Worm (Caenorhabditis elegans) whole organism, L3 larva: Measurements from ENCODE around the gene F41C3.1.

Experiments
- ZK546.5 ChIP-seq: sonication (generic microtip); optimal IDR thresholded peaks from 2 replicates; lab custom pipeline; 2017; ENCODE audit warnings: missing biosample characterization, missing genetic modification characterization
- aly-2 ChIP-seq: fragments of 150-350 bp; optimal IDR thresholded peaks from 2 replicates; lab custom pipeline; 2014; ENCODE audit warnings: missing biosample characterization, missing genetic modification characterization
- ceh-16 ChIP-seq: sonication (generic microtip); optimal IDR thresholded peaks from 2 replicates; lab custom pipeline; 2017; ENCODE audit warnings: missing biosample characterization, missing genetic modification characterization
- ceh-28 ChIP-seq: fragments of 150-350 bp; optimal IDR thresholded peaks from 2 replicates; lab custom pipeline; 2014; ENCODE audit warnings: missing biosample characterization, missing genetic modification reagents, missing genetic modification characterization
- ceh-82 ChIP-seq: fragments of 150-350 bp; optimal IDR thresholded peaks from 2 replicates; lab custom pipeline; 2014; ENCODE audit warnings: missing biosample characterization, missing genetic modification characterization
- ceh-9 ChIP-seq: sonication (generic microtip); optimal IDR thresholded peaks from 2 replicates; lab custom pipeline; 2018; ENCODE audit warnings: missing biosample characterization, missing genetic modification characterization
- daf-12 ChIP-seq: fragments of 150-350 bp; optimal IDR thresholded peaks from 2 replicates; lab custom pipeline; 2014; ENCODE audit warnings: missing biosample characterization, missing genetic modification reagents, missing genetic modification characterization
- egl-27 ChIP-seq: sonication (generic microtip); optimal IDR thresholded peaks from 4 replicates; lab custom pipeline; 2017; ENCODE audit warnings: missing biosample characterization, missing genetic modification reagents, missing genetic modification characterization
- egl-5 ChIP-seq: fragments of 150-350 bp; optimal IDR thresholded peaks from 2 replicates; lab custom pipeline; 2017; ENCODE audit warnings: missing biosample characterization, missing genetic modification reagents, missing genetic modification characterization, inconsistent platforms
- elt-1 ChIP-seq: fragments of 150-350 bp; optimal IDR thresholded peaks from 2 replicates; lab custom pipeline; 2014; ENCODE audit warnings: missing biosample characterization, missing genetic modification characterization
- elt-2 ChIP-seq: sonication (generic microtip); optimal IDR thresholded peaks from 2 replicates; lab custom pipeline; 2016; ENCODE audit warnings: missing genetic modification reagents, mild to moderate bottlenecking, missing genetic modification characterization, missing compliant biosample characterization
- elt-3 ChIP-seq, 3 experiments: fragments of 150-350 bp in 1 of 3; sonication (generic microtip) in 2 of 3; optimal IDR thresholded peaks; 2 replicates in 2 of 3; 4 replicates in 1 of 3; lab custom pipeline; 2014 to 2017; ENCODE audit warnings: missing biosample characterization in 3 of 3, missing genetic modification characterization in 3 of 3
- fos-1 ChIP-seq: fragments of 150-350 bp; optimal IDR thresholded peaks from 2 replicates; lab custom pipeline; 2014; ENCODE audit warnings: missing biosample characterization, missing genetic modification characterization
- hmg-11 ChIP-seq: sonication (generic microtip); optimal IDR thresholded peaks from 2 replicates; lab custom pipeline; 2016; ENCODE audit warnings: missing genetic modification characterization, missing compliant biosample characterization
- jun-1 ChIP-seq: fragments of 150-350 bp; optimal IDR thresholded peaks from 2 replicates; lab custom pipeline; 2014; ENCODE audit warnings: missing biosample characterization, missing genetic modification reagents, missing genetic modification characterization
- lin-15B ChIP-seq: fragments of 150-350 bp; optimal IDR thresholded peaks from 2 replicates; lab custom pipeline; 2014; ENCODE audit warnings: missing biosample characterization, missing genetic modification characterization
- nfya-1 ChIP-seq: sonication (generic microtip); optimal IDR thresholded peaks from 2 replicates; lab custom pipeline; 2017; ENCODE audit warnings: missing genetic modification characterization, mild to moderate bottlenecking, missing compliant biosample characterization, antibody characterized with exemption, moderate library complexity; ENCODE audit not compliant: insufficient read depth
- nhr-11 ChIP-seq: fragments of 150-350 bp; optimal IDR thresholded peaks from 2 replicates; lab custom pipeline; 2014; ENCODE audit warnings: missing biosample characterization, missing genetic modification characterization
- nhr-12 ChIP-seq: fragments of 150-350 bp; optimal IDR thresholded peaks from 2 replicates; lab custom pipeline; 2014; ENCODE audit warnings: missing biosample characterization, missing genetic modification characterization
- nhr-23 ChIP-seq: fragments of 150-350 bp; optimal IDR thresholded peaks from 2 replicates; lab custom pipeline; 2014; ENCODE audit warnings: missing biosample characterization, missing genetic modification reagents, missing genetic modification characterization
- nhr-237 ChIP-seq: fragments of 150-350 bp; optimal IDR thresholded peaks from 2 replicates; lab custom pipeline; 2014; ENCODE audit warnings: missing biosample characterization, missing genetic modification characterization
- nhr-25 ChIP-seq: sonication (generic microtip); optimal IDR thresholded peaks from 2 replicates; lab custom pipeline; 2017; ENCODE audit warnings: missing biosample characterization, missing genetic modification characterization
- nhr-43 ChIP-seq: sonication (generic microtip); optimal IDR thresholded peaks from 2 replicates; lab custom pipeline; 2016; ENCODE audit warnings: mild to moderate bottlenecking, missing genetic modification characterization, missing compliant biosample characterization; ENCODE audit not compliant: poor library complexity, severe bottlenecking
- nhr-67 ChIP-seq: fragments of 150-350 bp; optimal IDR thresholded peaks from 2 replicates; lab custom pipeline; 2014; ENCODE audit warnings: missing biosample characterization, missing genetic modification characterization
- nhr-76 ChIP-seq: fragments of 150-350 bp; sonication (generic microtip); optimal IDR thresholded peaks from 5 replicates; lab custom pipeline; 2014; ENCODE audit warnings: missing biosample characterization, missing genetic modification characterization
- pha-4 ChIP-seq: fragments of 150-350 bp; optimal IDR thresholded peaks from 2 replicates; lab custom pipeline; 2014; ENCODE audit warnings: missing biosample characterization, missing genetic modification reagents, missing genetic modification characterization
- pqm-1 ChIP-seq: fragments of 150-350 bp; optimal IDR thresholded peaks from 2 replicates; lab custom pipeline; 2017; ENCODE audit warnings: missing biosample characterization, missing genetic modification characterization, inconsistent platforms
- sea-2 ChIP-seq: fragments of 150-350 bp; sonication (generic microtip); optimal IDR thresholded peaks from 4 replicates; lab custom pipeline; 2014; ENCODE audit warnings: missing biosample characterization, missing genetic modification reagents, missing genetic modification characterization
- skn-1 ChIP-seq: fragments of 150-350 bp; optimal IDR thresholded peaks from 2 replicates; lab custom pipeline; 2014; ENCODE audit warnings: missing biosample characterization, missing genetic modification characterization
- snpc-4 ChIP-seq: fragments of 150-350 bp; optimal IDR thresholded peaks from 2 replicates; lab custom pipeline; 2014; ENCODE audit warnings: missing biosample characterization, missing genetic modification characterization
- unc-39 ChIP-seq: sonication (generic microtip); optimal IDR thresholded peaks from 4 replicates; lab custom pipeline; 2017; ENCODE audit warnings: missing biosample characterization, missing genetic modification characterization
- unc-62 ChIP-seq: fragments of 150-350 bp; sonication (generic microtip); optimal IDR thresholded peaks from 4 replicates; lab custom pipeline; 2014; ENCODE audit warnings: missing biosample characterization, missing genetic modification reagents, missing genetic modification characterization
- zag-1 ChIP-seq: fragments of 150-350 bp; optimal IDR thresholded peaks from 2 replicates; lab custom pipeline; 2014; ENCODE audit warnings: missing biosample characterization, missing genetic modification characterization
- ztf-11 ChIP-seq: fragments of 150-350 bp; optimal IDR thresholded peaks from 2 replicates; lab custom pipeline; 2014; ENCODE audit warnings: missing biosample characterization, missing genetic modification characterization
- ztf-4 ChIP-seq: fragments of 150-350 bp; optimal IDR thresholded peaks from 2 replicates; lab custom pipeline; 2014; ENCODE audit warnings: missing biosample characterization, missing genetic modification characterization

Gene F41C3.1

ce11 chrII:4728687-4729086, 23.4 kb upstream of the F41C3.1 start:
- TF ChIP-seq jun-1 (tag; lab: Kevin White, UChicago) (peak; percentile 70), lin-15B (tag; lab: Kevin White, UChicago) (no peak), nhr-12 (tag; lab: Kevin White, UChicago) (no peak), ceh-28 (no peak), pqm-1 (tag; lab: Kevin White, UChicago) (peak; percentile 98), elt-2 (tag; lab: Kevin White, UChicago) (peak; percentile 100), zag-1 (tag; lab: Kevin White, UChicago) (no peak), sea-2 (GFP tag; lab: Kevin White, UChicago) (no peak), unc-62 (no peak), egl-5 (tag; lab: Kevin White, UChicago) (peak; percentile 44), hmg-11 (no peak), nfya-1 (tag; lab: Kevin White, UChicago) (peak; percentile 42), skn-1 (tag; lab: Kevin White, UChicago) (peak; percentile 23), elt-3 (tag; optimal IDR thresholded peaks at IDR 0.05; lab: Kevin White, UChicago) (peak in 1 of 3 experiments; percentile 37), aly-2 (tag; lab: Kevin White, UChicago) (no peak), snpc-4 (no peak), pha-4 (tag; lab: Kevin White, UChicago) (peak; percentile 59)

- TF ChIP-seq ceh-9 (no peak), jun-1 (tag; lab: Kevin White, UChicago) (no peak), unc-39 (tag; lab: Kevin White, UChicago) (no peak), lin-15B (tag; lab: Kevin White, UChicago) (no peak), nhr-43 (tag; lab: Kevin White, UChicago) (no peak), ceh-28 (no peak), aly-2 (tag; lab: Kevin White, UChicago) (no peak), pha-4 (tag; lab: Kevin White, UChicago) (no peak), nhr-237 (no peak), nhr-67 (tag; lab: Kevin White, UChicago) (no peak), ztf-11 (tag; lab: Kevin White, UChicago) (no peak), zag-1 (tag; lab: Kevin White, UChicago) (no peak), nfya-1 (tag; lab: Kevin White, UChicago) (no peak), sea-2 (GFP tag; lab: Kevin White, UChicago) (no peak), ztf-4 (tag; lab: Kevin White, UChicago) (no peak), unc-62 (no peak), ZK546.5 (tag; lab: Kevin White, UChicago) (no peak)
These were observed 22.4 kb upstream of the F41C3.1 start, which contains the start of gene F41C3.7 for ce11 chrII:4729733-4730132. F41C3.7 (plus strand) TSS chrII:4730033.

- TF ChIP-seq elt-1 (tag; lab: Kevin White, UChicago) (no peak), jun-1 (tag; lab: Kevin White, UChicago) (no peak), nhr-23 (tag; lab: Kevin White, UChicago) (no peak), ceh-82 (no peak), nhr-25 (tag; lab: Kevin White, UChicago) (no peak), daf-12 (tag; lab: Kevin White, UChicago) (no peak), nhr-76 (tag; lab: Kevin White, UChicago) (no peak)
These were observed 18.3 kb upstream of the F41C3.1 start, which contains the start of gene F41C3.11 for ce11 chrII:4733848-4734247. F41C3.11 (minus strand) TSS chrII:4733948.

- TF ChIP-seq nfya-1 (tag; lab: Kevin White, UChicago) (no peak), fos-1 (tag; lab: Kevin White, UChicago) (no peak), nhr-11 (tag; lab: Kevin White, UChicago) (no peak), egl-27 (tag; lab: Kevin White, UChicago) (no peak), hmg-11 (no peak), unc-62 (no peak), nhr-25 (tag; lab: Kevin White, UChicago) (peak; percentile 56), ceh-16 (tag; lab: Kevin White, UChicago) (no peak), nhr-23 (tag; lab: Kevin White, UChicago) (peak; percentile 35), elt-2 (tag; lab: Kevin White, UChicago) (no peak), unc-39 (tag; lab: Kevin White, UChicago) (no peak), ZK546.5 (tag; lab: Kevin White, UChicago) (no peak), pha-4 (tag; lab: Kevin White, UChicago) (no peak), aly-2 (tag; lab: Kevin White, UChicago) (no peak)
These were observed 17.6 kb upstream of the F41C3.1 start for ce11 chrII:4734477-4734876.
